Fruit fly (Drosophila melanogaster): ENCODE results near the gene CG14252.

dm6 chr3R:26947296-26947880, 2.1 kb downstream of the CG14252 start, which contains the start of gene Spag1:
- TF ChIP-seq CG33017 (tag; optimal IDR thresholded peaks at IDR 0.05), result peak; percentile 55
- peak; percentile 32 for TF ChIP-seq Mnt (GFP tag; optimal IDR thresholded peaks at IDR 0.05)
- TF ChIP-seq CG14711 (tag; optimal IDR thresholded peaks at IDR 0.05), result peak; percentile 1
- TF ChIP-seq kay (GFP tag; ENCODE audit: borderline replicate concordance), result peak; percentile 100
- no peak for TF ChIP-seq pad (GFP tag; optimal IDR thresholded peaks at IDR 0.05)
- TF ChIP-seq cic (GFP tag; optimal IDR thresholded peaks at IDR 0.05), result peak; percentile 32
- TF ChIP-seq tj (GFP tag; optimal IDR thresholded peaks at IDR 0.05), result peak; percentile 48
- peak; percentile 26 for TF ChIP-seq CG7045 (GFP tag; optimal IDR thresholded peaks at IDR 0.05)
- TF ChIP-seq Hr96 (GFP tag; optimal IDR thresholded peaks at IDR 0.05), result peak; percentile 85
- peak; percentile 59 for TF ChIP-seq CG11617 (GFP tag; optimal IDR thresholded peaks at IDR 0.05)
- TF ChIP-seq CG1620 (GFP tag; optimal IDR thresholded peaks at IDR 0.05), result no peak

All from whole organism, adult.